Fruit fly (Drosophila melanogaster) whole organism, embryonic: Measurements from ENCODE around the gene CG2841.

Experiments
- Atf3 ChIP-seq: fragments of 200-800 bp; sonication (Bioruptor generic); optimal IDR thresholded peaks from 3 replicates; lab custom pipeline; 2016; ENCODE audit warnings: missing biosample characterization, missing genetic modification characterization
- B-H2 ChIP-seq: fragments of 200-800 bp; sonication (Bioruptor generic); optimal IDR thresholded peaks from 2 replicates; lab custom pipeline; 2018; ENCODE audit warnings: missing biosample characterization, mild to moderate bottlenecking, missing genetic modification characterization
- CG12104 ChIP-seq: fragments of 200-800 bp; sonication (Bioruptor generic); optimal IDR thresholded peaks from 3 replicates; lab custom pipeline; 2016; ENCODE audit warnings: missing biosample characterization, missing genetic modification characterization
- CG12219 ChIP-seq: fragments of 200-800 bp; sonication (Bioruptor generic); optimal IDR thresholded peaks from 3 replicates; lab custom pipeline; 2018; ENCODE audit warnings: missing biosample characterization, mild to moderate bottlenecking, missing genetic modification characterization
- CG13296 ChIP-seq: fragments of 200-800 bp; sonication (Bioruptor generic); optimal IDR thresholded peaks from 3 replicates; lab custom pipeline; 2018; ENCODE audit warnings: missing biosample characterization, mild to moderate bottlenecking, missing genetic modification characterization
- CG14441 ChIP-seq: fragments of 200-800 bp; sonication (Bioruptor generic); IDR thresholded peaks from 2 replicates; pipeline ENCODE4 v1.3.6; 2022; ENCODE audit warnings: missing biosample characterization, missing genetic modification characterization
- CG14860 ChIP-seq: fragments of 200-800 bp; sonication (Bioruptor generic); IDR thresholded peaks from 3 replicates; pipeline ENCODE4 v1.3.6; 2022; ENCODE audit warnings: missing biosample characterization, missing genetic modification characterization; ENCODE audit not compliant: partially characterized antibody
- CG1647 ChIP-seq: fragments of 200-800 bp; sonication (Bioruptor generic); optimal IDR thresholded peaks from 3 replicates; lab custom pipeline; 2016; ENCODE audit warnings: missing biosample characterization, missing genetic modification characterization
- CG17385 ChIP-seq: fragments of 200-800 bp; sonication (Bioruptor generic); optimal IDR thresholded peaks from 3 replicates; lab custom pipeline; 2018; ENCODE audit warnings: missing biosample characterization, mild to moderate bottlenecking, missing genetic modification characterization
- CG17612 ChIP-seq: fragments of 200-800 bp; sonication (Bioruptor generic); IDR thresholded peaks from 2 replicates; pipeline ENCODE4 v1.3.6; 2022; ENCODE audit warnings: missing biosample characterization, missing genetic modification characterization
- CG17912 ChIP-seq: fragments of 200-800 bp; sonication (Bioruptor generic); optimal IDR thresholded peaks from 2 replicates; lab custom pipeline; 2018; ENCODE audit warnings: missing biosample characterization, mild to moderate bottlenecking, missing genetic modification characterization
- CG18262 ChIP-seq: fragments of 200-800 bp; optimal IDR thresholded peaks from 3 replicates; lab custom pipeline; 2019; ENCODE audit warnings: missing biosample characterization, mild to moderate bottlenecking, missing genetic modification characterization, moderate library complexity
- CG2678 ChIP-seq: fragments of 200-800 bp; sonication (Bioruptor generic); optimal IDR thresholded peaks from 3 replicates; lab custom pipeline; 2019; ENCODE audit warnings: missing biosample characterization, mild to moderate bottlenecking, missing genetic modification characterization, moderate library complexity
- CG32532 ChIP-seq: fragments of 200-800 bp; sonication (Bioruptor generic); IDR thresholded peaks from 2 replicates; pipeline ENCODE4 v1.3.6; 2022; ENCODE audit warnings: missing biosample characterization, missing genetic modification characterization
- CG4424 ChIP-seq: fragments of 200-800 bp; sonication (Bioruptor generic); optimal IDR thresholded peaks from 3 replicates; lab custom pipeline; 2016; ENCODE audit warnings: missing biosample characterization, missing genetic modification characterization
- CG4730 ChIP-seq: fragments of 200-800 bp; sonication (Bioruptor generic); IDR thresholded peaks from 2 replicates; pipeline ENCODE4 v1.3.6; 2022; ENCODE audit warnings: missing biosample characterization, missing genetic modification characterization
- CG4820 ChIP-seq: fragments of 200-800 bp; sonication (Bioruptor generic); optimal IDR thresholded peaks from 3 replicates; lab custom pipeline; 2016; ENCODE audit warnings: missing biosample characterization, missing genetic modification characterization
- CG4854 ChIP-seq: fragments of 200-800 bp; sonication (Bioruptor generic); optimal IDR thresholded peaks from 2 replicates; lab custom pipeline; 2016; ENCODE audit warnings: missing biosample characterization, missing genetic modification characterization, inconsistent platforms
- CG6272 ChIP-seq: fragments of 200-800 bp; sonication (Bioruptor generic); IDR thresholded peaks from 2 replicates; pipeline ENCODE4 v1.3.6; 2022; ENCODE audit warnings: missing biosample characterization, missing genetic modification characterization
- CG8478 ChIP-seq: fragments of >200 bp; optimal IDR thresholded peaks from 2 replicates; lab custom pipeline; 2018
- CG9215 ChIP-seq: fragments of 200-800 bp; sonication (Bioruptor generic); IDR thresholded peaks from 2 replicates; pipeline ENCODE4 v1.3.6; 2022; ENCODE audit warnings: missing biosample characterization, missing genetic modification characterization
- CrebB ChIP-seq: fragments of 200-800 bp; sonication (Bioruptor generic); optimal IDR thresholded peaks from 3 replicates; lab custom pipeline; 2018; ENCODE audit warnings: missing biosample characterization, mild to moderate bottlenecking, missing genetic modification characterization
- ERR ChIP-seq: fragments of 200-800 bp; sonication (Bioruptor generic); optimal IDR thresholded peaks from 2 replicates; lab custom pipeline; 2016; ENCODE audit warnings: missing biosample characterization, missing genetic modification characterization
- Ets65A ChIP-seq: fragments of 200-800 bp; sonication (Bioruptor generic); peaks from one replicate; lab custom pipeline; 2016; ENCODE audit warnings: missing biosample characterization, missing genetic modification characterization
- Ets97D ChIP-seq: fragments of 200-800 bp; sonication (Bioruptor generic); optimal IDR thresholded peaks from 3 replicates; lab custom pipeline; 2016; ENCODE audit warnings: missing biosample characterization, missing genetic modification characterization
- Fer3 ChIP-seq: fragments of 200-800 bp; sonication (Bioruptor generic); optimal IDR thresholded peaks from 2 replicates; lab custom pipeline; 2018; ENCODE audit warnings: missing biosample characterization, mild to moderate bottlenecking, missing genetic modification characterization, moderate library complexity
- HLH3B ChIP-seq: fragments of 200-800 bp; sonication (Bioruptor generic); IDR thresholded peaks from 2 replicates; pipeline ENCODE4 v1.3.6; 2022; ENCODE audit warnings: missing biosample characterization, missing genetic modification characterization
- Mad ChIP-seq: fragments of 200-800 bp; sonication (Bioruptor generic); optimal IDR thresholded peaks from 2 replicates; lab custom pipeline; 2016; ENCODE audit warnings: missing biosample characterization, missing genetic modification characterization
- NC2α ChIP-seq: fragments of 200-800 bp; sonication (Bioruptor generic); optimal IDR thresholded peaks from 2 replicates; lab custom pipeline; 2016; ENCODE audit warnings: missing biosample characterization, missing genetic modification characterization
- Sox102F ChIP-seq: fragments of 200-800 bp; sonication (Bioruptor generic); optimal IDR thresholded peaks from 2 replicates; lab custom pipeline; 2018; ENCODE audit warnings: missing biosample characterization, mild to moderate bottlenecking, missing genetic modification characterization, moderate library complexity
- ac ChIP-seq: fragments of 200-800 bp; sonication (Bioruptor generic); optimal IDR thresholded peaks from 3 replicates; lab custom pipeline; 2017; ENCODE audit warnings: missing biosample characterization, mild to moderate bottlenecking, missing genetic modification characterization
- az2 ChIP-seq: fragments of 200-800 bp; sonication (Bioruptor generic); optimal IDR thresholded peaks from 3 replicates; lab custom pipeline; 2016; ENCODE audit warnings: missing biosample characterization, missing genetic modification characterization
- br ChIP-seq: fragments of >200 bp; optimal IDR thresholded peaks from 2 replicates; lab custom pipeline; 2017
- btn ChIP-seq: fragments of 200-800 bp; sonication (Bioruptor generic); optimal IDR thresholded peaks from 2 replicates; lab custom pipeline; 2016; ENCODE audit warnings: missing biosample characterization, missing genetic modification characterization
- corto ChIP-seq: fragments of 200-800 bp; sonication (Bioruptor generic); optimal IDR thresholded peaks from 2 replicates; lab custom pipeline; 2016; ENCODE audit warnings: missing biosample characterization, mild to moderate bottlenecking, missing genetic modification characterization, moderate library complexity
- ems ChIP-seq: fragments of 200-800 bp; sonication (Bioruptor generic); optimal IDR thresholded peaks from 3 replicates; lab custom pipeline; 2016; ENCODE audit warnings: missing biosample characterization, missing genetic modification characterization
- gfzf ChIP-seq: fragments of 200-800 bp; sonication (Bioruptor generic); optimal IDR thresholded peaks from 2 replicates; lab custom pipeline; 2016; ENCODE audit warnings: missing biosample characterization, mild to moderate bottlenecking, missing genetic modification characterization, moderate library complexity
- lab ChIP-seq: fragments of 200-800 bp; sonication (Bioruptor generic); optimal IDR thresholded peaks from 3 replicates; lab custom pipeline; 2017; ENCODE audit warnings: missing biosample characterization, missing genetic modification characterization, mild to moderate bottlenecking, moderate library complexity, missing genetic modification reagents
- luna ChIP-seq: fragments of 200-800 bp; sonication (Bioruptor generic); optimal IDR thresholded peaks from 2 replicates; lab custom pipeline; 2016; ENCODE audit warnings: missing biosample characterization, missing genetic modification characterization
- mld ChIP-seq: fragments of 200-800 bp; sonication (Bioruptor generic); IDR thresholded peaks from 3 replicates; pipeline ENCODE4 v1.3.6; 2022; ENCODE audit warnings: missing biosample characterization, missing genetic modification characterization; ENCODE audit not compliant: partially characterized antibody
- phol ChIP-seq: fragments of 200-800 bp; sonication (Bioruptor generic); optimal IDR thresholded peaks from 3 replicates; lab custom pipeline; 2018; ENCODE audit warnings: missing biosample characterization, mild to moderate bottlenecking, missing genetic modification characterization, moderate library complexity
- pros ChIP-seq: fragments of 200-800 bp; sonication (Bioruptor generic); optimal IDR thresholded peaks from 3 replicates; lab custom pipeline; 2019; ENCODE audit warnings: missing biosample characterization, mild to moderate bottlenecking, missing genetic modification characterization, moderate library complexity
- ranshi ChIP-seq: fragments of 200-800 bp; sonication (Bioruptor generic); IDR thresholded peaks from 2 replicates; pipeline ENCODE4 v1.3.6; 2022; ENCODE audit warnings: missing biosample characterization, missing genetic modification characterization
- ro ChIP-seq: fragments of 200-800 bp; sonication (Bioruptor generic); IDR thresholded peaks from 2 replicates; pipeline ENCODE4 v1.3.6; 2022; ENCODE audit warnings: missing biosample characterization, missing genetic modification characterization
- sens ChIP-seq: fragments of 200-800 bp; sonication (Bioruptor generic); peaks from one replicate; lab custom pipeline; 2016; ENCODE audit warnings: missing biosample characterization, missing genetic modification characterization
- seq ChIP-seq: fragments of 200-800 bp; sonication (Bioruptor generic); IDR thresholded peaks from 2 replicates; pipeline ENCODE4 v1.3.6; 2022; ENCODE audit warnings: missing biosample characterization, missing genetic modification characterization
- sim ChIP-seq: fragments of 200-800 bp; sonication (Bioruptor generic); IDR thresholded peaks from 2 replicates; pipeline ENCODE4 v1.3.6; 2022; ENCODE audit warnings: missing biosample characterization, missing genetic modification characterization
- so ChIP-seq: fragments of 200-800 bp; sonication (Bioruptor generic); IDR thresholded peaks from 3 replicates; pipeline ENCODE4 v1.3.6; 2022; ENCODE audit warnings: missing biosample characterization, missing genetic modification characterization
- sqz ChIP-seq: fragments of 200-800 bp; sonication (Bioruptor generic); optimal IDR thresholded peaks from 3 replicates; lab custom pipeline; 2018; ENCODE audit warnings: missing biosample characterization, mild to moderate bottlenecking, missing genetic modification characterization
- stwl ChIP-seq: fragments of 200-800 bp; sonication (Bioruptor generic); optimal IDR thresholded peaks from 3 replicates; lab custom pipeline; 2018; ENCODE audit warnings: missing biosample characterization, mild to moderate bottlenecking, missing genetic modification characterization, moderate library complexity
- tap ChIP-seq: fragments of 200-800 bp; optimal IDR thresholded peaks from 3 replicates; lab custom pipeline; 2019; ENCODE audit warnings: missing biosample characterization, mild to moderate bottlenecking, missing genetic modification characterization, moderate library complexity
- wor ChIP-seq: fragments of 200-800 bp; sonication (Bioruptor generic); IDR thresholded peaks from 2 replicates; pipeline ENCODE4 v1.3.6; 2022; ENCODE audit warnings: missing biosample characterization, missing genetic modification characterization
- z ChIP-seq: fragments of 200-800 bp; sonication (Bioruptor generic); IDR thresholded peaks from 3 replicates; pipeline ENCODE4 v1.3.6; 2022; ENCODE audit warnings: missing biosample characterization, missing genetic modification characterization

CG2841 gene

dm6 chrX:2306307-2306706 lies 59.8 kb downstream of the CG2841 start (continued):
- peak; percentile 41; the same call in 1 of the 2 replicates for TF ChIP-seq sim
- TF ChIP-seq CG32532 (GFP tag; lab: Robert Waterston, UW): peak; percentile 15; the same call in 1 of the 2 replicates
- peak; percentile 64; the same call in 1 of the 3 replicates for TF ChIP-seq so (GFP tag; lab: Robert Waterston, UW)
- TF ChIP-seq Atf3 (GFP tag; lab: Kevin White, UChicago): no peak
- TF ChIP-seq CG4854 (GFP tag; lab: Kevin White, UChicago): peak; percentile 15
- peak; percentile 46 for TF ChIP-seq ems
- peak; percentile 18 for TF ChIP-seq btn
- peak; percentile 76 for TF ChIP-seq Sox102F (GFP tag; lab: Kevin White, UChicago)
- peak; percentile 33; the same call in 1 of the 2 replicates for TF ChIP-seq CG9215
- peak; percentile 74 for TF ChIP-seq CG14441
- peak; percentile 56 for TF ChIP-seq CG4730 (GFP tag; lab: Robert Waterston, UW)
- peak; percentile 44 for TF ChIP-seq Mad
- peak; percentile 59 for TF ChIP-seq CG18262
- TF ChIP-seq CG17912 (GFP tag; lab: Kevin White, UChicago): no peak
- TF ChIP-seq CG17385 (GFP tag; lab: Kevin White, UChicago): no peak
- no peak for TF ChIP-seq CG14860 (GFP tag; lab: Robert Waterston, UW)
- peak; percentile 24 for TF ChIP-seq Fer3 (tag; lab: Kevin White, UChicago)
- peak; percentile 15 for TF ChIP-seq CG1647 (GFP tag; lab: Kevin White, UChicago)
- TF ChIP-seq sens: peak; percentile 91
- TF ChIP-seq CG4820 (GFP tag; lab: Kevin White, UChicago): peak; percentile 28
- no peak for TF ChIP-seq br (lab: Kevin White, UChicago)
- no peak for TF ChIP-seq CG17612 (GFP tag; lab: Robert Waterston, UW)
- TF ChIP-seq CrebB: no peak
- peak; percentile 66 for TF ChIP-seq seq (GFP tag; lab: Robert Waterston, UW)
- peak; percentile 21 for TF ChIP-seq Ets65A
- TF ChIP-seq stwl (tag; lab: Kevin White, UChicago): no peak
- no peak for TF ChIP-seq pros
- peak; percentile 67 for TF ChIP-seq CG4424
- TF ChIP-seq corto: peak; percentile 18
- no peak for TF ChIP-seq B-H2 (GFP tag; lab: Kevin White, UChicago)
- no peak for TF ChIP-seq ac (GFP tag; lab: Kevin White, UChicago)
- no peak for TF ChIP-seq Ets97D (GFP tag; lab: Kevin White, UChicago)
- TF ChIP-seq CG13296: peak; percentile 50
- peak; percentile 59 for TF ChIP-seq HLH3B (GFP tag; lab: Robert Waterston, UW)
- TF ChIP-seq CG12104: peak; percentile 46
- peak; percentile 51; the same call in 1 of the 2 replicates for TF ChIP-seq ranshi (GFP tag; lab: Robert Waterston, UW)
- TF ChIP-seq ro (GFP tag; lab: Robert Waterston, UW): no peak
- no peak for TF ChIP-seq z (GFP tag; lab: Robert Waterston, UW)
- no peak for TF ChIP-seq luna (GFP tag; lab: Kevin White, UChicago)
- TF ChIP-seq mld (GFP tag; lab: Robert Waterston, UW): no peak
- no peak for TF ChIP-seq CG8478 (lab: Kevin White, UChicago)
- peak; percentile 68 for TF ChIP-seq lab (GFP tag; lab: Kevin White, UChicago)
- peak; percentile 22; the same call in 1 of the 2 replicates for TF ChIP-seq wor (GFP tag; lab: Robert Waterston, UW)
- peak; percentile 40 for TF ChIP-seq tap (tag; lab: Kevin White, UChicago)
- TF ChIP-seq phol: peak; percentile 69
- TF ChIP-seq sqz (GFP tag; lab: Kevin White, UChicago): no peak
- peak; percentile 74 for TF ChIP-seq CG2678
- no peak for TF ChIP-seq gfzf (GFP tag; lab: Kevin White, UChicago)
- no peak for TF ChIP-seq ERR (GFP tag; lab: Kevin White, UChicago)
- TF ChIP-seq CG12219: peak; percentile 47
- TF ChIP-seq NC2α (GFP tag; lab: Kevin White, UChicago): no peak
- no peak for TF ChIP-seq CG6272 (GFP tag; lab: Robert Waterston, UW)
- TF ChIP-seq az2 (GFP tag; lab: Kevin White, UChicago): peak; percentile 41
